Worm (Caenorhabditis elegans): ENCODE measurements around the gene pix-1.

Gene pix-1

ce11 chrX:13747997-13748396 is 20.9 kb downstream of the pix-1 start (continued):
- TF ChIP-seq dpl-1 (GFP tag; optimal IDR thresholded peaks at IDR 0.05), result no peak
- peak; percentile 21 for TF ChIP-seq lin-14 (GFP tag; optimal IDR thresholded peaks at IDR 0.05)
- no peak for TF ChIP-seq unc-98 (GFP tag; IDR thresholded peaks at IDR 0.05)
- TF ChIP-seq nhr-77 (tag; optimal IDR thresholded peaks at IDR 0.05), result peak; percentile 68
- no peak for TF ChIP-seq snu-23 (GFP tag; optimal IDR thresholded peaks at IDR 0.05)

- TF ChIP-seq dsc-1 (tag; optimal IDR thresholded peaks at IDR 0.05) (no peak), lin-35 (GFP tag; optimal IDR thresholded peaks at IDR 0.05) (peak in 1 of 2 experiments; percentile 15), efl-3 (GFP tag; optimal IDR thresholded peaks at IDR 0.05) (no peak), blmp-1 (tag; optimal IDR thresholded peaks at IDR 0.05) (peak; percentile 6), mdl-1 (tag; optimal IDR thresholded peaks at IDR 0.05) (no peak), nhr-85 (tag) (peak; percentile 55), efl-1 (optimal IDR thresholded peaks at IDR 0.05) (no peak), efl-1 (GFP tag; optimal IDR thresholded peaks at IDR 0.05 in 1 of 2) (peak in 1 of 2 experiments; percentile 29), nhr-237 (tag; optimal IDR thresholded peaks at IDR 0.05) (peak; percentile 11), xbp-1 (tag; optimal IDR thresholded peaks at IDR 0.05) (no peak), nhr-77 (tag; optimal IDR thresholded peaks at IDR 0.05) (no peak), nhr-19 (GFP tag; conservative IDR thresholded peaks at IDR 0.05) (peak; percentile 60), nhr-71 (tag; optimal IDR thresholded peaks at IDR 0.05) (peak; percentile 30), snu-23 (GFP tag; optimal IDR thresholded peaks at IDR 0.05) (peak; percentile 3), nhr-20 (tag; optimal IDR thresholded peaks at IDR 0.05) (peak; percentile 5), nhr-90 (tag; optimal IDR thresholded peaks at IDR 0.05; ENCODE audit: poor library complexity) (no peak), unc-98 (GFP tag; IDR thresholded peaks at IDR 0.05) (no peak), jun-1 (tag; optimal IDR thresholded peaks at IDR 0.05) (no peak), unc-86 (tag; optimal IDR thresholded peaks at IDR 0.05) (no peak)
These were observed 25.9 kb downstream of the pix-1 start for ce11 chrX:13752822-13753581.

- no peak for TF ChIP-seq hpl-2 (GFP tag; optimal IDR thresholded peaks at IDR 0.05)
- peak; percentile 66 for TF ChIP-seq nhr-20 (tag; optimal IDR thresholded peaks at IDR 0.05)
- peak; percentile 54 for TF ChIP-seq nhr-71 (tag; optimal IDR thresholded peaks at IDR 0.05)
- TF ChIP-seq lin-13 (GFP tag; optimal IDR thresholded peaks at IDR 0.05), result peak; percentile 18
- peak in 1 of 3 experiments; percentile 6 for TF ChIP-seq dpl-1 (GFP tag; optimal IDR thresholded peaks at IDR 0.05)
- peak; percentile 25 for TF ChIP-seq rnt-1 (tag; optimal IDR thresholded peaks at IDR 0.05)
- TF ChIP-seq swsn-7 (tag; optimal IDR thresholded peaks at IDR 0.05), result peak; percentile 32
- TF ChIP-seq elt-3 (tag; optimal IDR thresholded peaks at IDR 0.05), result peak in 2 of 6 experiments; percentile 17 to 29
- TF ChIP-seq xbp-1 (tag; optimal IDR thresholded peaks at IDR 0.05), result peak; percentile 37
- peak; percentile 34 for TF ChIP-seq mep-1 (tag; optimal IDR thresholded peaks at IDR 0.05)
- 0 out of 2 replicates have a peak, but pooled peaks have one; percentile 17 for TF ChIP-seq nhr-19 (GFP tag; conservative IDR thresholded peaks at IDR 0.05)
- TF ChIP-seq sup-37 (GFP tag; optimal IDR thresholded peaks at IDR 0.05), result no peak
- peak; percentile 46 for TF ChIP-seq unc-130 (tag; optimal IDR thresholded peaks at IDR 0.05)
- TF ChIP-seq lsy-2 (tag; optimal IDR thresholded peaks at IDR 0.05), result peak in 1 of 2 experiments; percentile 25
- TF ChIP-seq nhr-47 (tag; optimal IDR thresholded peaks at IDR 0.05), result peak; percentile 52
- TF ChIP-seq snu-23 (GFP tag; optimal IDR thresholded peaks at IDR 0.05), result peak; percentile 71
- TF ChIP-seq lin-35 (GFP tag; optimal IDR thresholded peaks at IDR 0.05), result peak in 1 of 2 experiments; percentile 54
- TF ChIP-seq mdl-1 (tag; optimal IDR thresholded peaks at IDR 0.05), result peak in 1 of 2 experiments; percentile 25
- peak; percentile 82 for TF ChIP-seq blmp-1 (tag; optimal IDR thresholded peaks at IDR 0.05)
- peak; percentile 15 for TF ChIP-seq jun-1 (tag; optimal IDR thresholded peaks at IDR 0.05)
- no peak for TF ChIP-seq lin-15B (tag; optimal IDR thresholded peaks at IDR 0.05)
- peak; percentile 20 for TF ChIP-seq nhr-90 (tag; optimal IDR thresholded peaks at IDR 0.05; ENCODE audit: poor library complexity)
- no peak for TF ChIP-seq elt-2 (tag; optimal IDR thresholded peaks at IDR 0.05)
- peak; percentile 81 for TF ChIP-seq lin-14 (GFP tag; optimal IDR thresholded peaks at IDR 0.05)
- no peak for TF ChIP-seq lin-39 (tag; optimal IDR thresholded peaks at IDR 0.05)
- peak; percentile 6 for TF ChIP-seq dsc-1 (tag; optimal IDR thresholded peaks at IDR 0.05)
- TF ChIP-seq nhr-85 (tag), result peak; percentile 66
- TF ChIP-seq skn-1 (tag; optimal IDR thresholded peaks at IDR 0.05), result peak; percentile 25
- TF ChIP-seq tbx-2 (tag; optimal IDR thresholded peaks at IDR 0.05), result peak; percentile 6
- TF ChIP-seq hlh-4 (tag; optimal IDR thresholded peaks at IDR 0.05), result no peak
- no peak for TF ChIP-seq pqm-1 (tag; optimal IDR thresholded peaks at IDR 0.05)
- no peak for TF ChIP-seq C04F5.9 (tag; optimal IDR thresholded peaks at IDR 0.05)
- TF ChIP-seq ceh-82 (tag; optimal IDR thresholded peaks at IDR 0.05), result peak in 2 of 3 experiments; percentile 17 to 27
These were observed 27.4 kb downstream of the pix-1 start for ce11 chrX:13754498-13754897.

Data from whole organism, L1 larva.